Fruit fly (Drosophila melanogaster): ENCODE results near the gene CG10749.

Gene CG10749

DNA sequence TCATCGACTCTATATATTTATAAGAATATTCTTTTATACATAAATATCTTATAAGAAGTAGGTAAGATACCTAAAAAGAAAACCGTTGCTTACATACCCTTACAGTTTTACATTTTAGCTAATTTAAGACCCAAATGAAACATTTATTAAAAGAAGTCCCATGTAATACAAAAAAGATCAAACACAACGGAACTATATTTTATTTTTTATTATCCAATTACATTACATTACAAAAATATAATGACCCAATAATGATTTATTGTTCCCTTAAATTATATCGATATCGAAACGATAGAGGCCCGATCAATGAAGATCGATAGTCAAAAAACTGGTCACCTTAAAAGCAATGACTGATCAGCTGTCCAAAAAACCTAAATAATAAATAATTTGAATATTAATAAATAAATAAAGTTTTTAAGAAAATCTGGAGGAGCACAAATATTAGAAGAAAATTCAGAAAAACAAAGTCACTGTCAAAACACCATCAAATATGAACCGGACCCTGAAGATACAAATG is 35.7 kb downstream of the CG10749 start (continued):
- TF ChIP-seq Abd-B (GFP tag; optimal IDR thresholded peaks at IDR 0.05) = peak; percentile 56
- no peak for TF ChIP-seq Vsx1 (GFP tag; optimal IDR thresholded peaks at IDR 0.05)
- TF ChIP-seq CG4424 (GFP tag; optimal IDR thresholded peaks at IDR 0.05) = no peak
- TF ChIP-seq Lim3 (GFP tag; IDR thresholded peaks at IDR 0.05) = no peak
- TF ChIP-seq Trl (optimal IDR thresholded peaks at IDR 0.05) = no peak
- no peak for TF ChIP-seq Trl (GFP tag; optimal IDR thresholded peaks at IDR 0.05)
- no peak for TF ChIP-seq CG11398 (GFP tag; optimal IDR thresholded peaks at IDR 0.05)
- TF ChIP-seq fd102C (GFP tag; optimal IDR thresholded peaks at IDR 0.05) = no peak
- TF ChIP-seq CG17328 (GFP tag; IDR thresholded peaks at IDR 0.05) = no peak
- TF ChIP-seq Bgb (GFP tag; IDR thresholded peaks at IDR 0.05; ENCODE audit: partially characterized antibody) = peak; percentile 82
- no peak for TF ChIP-seq CG17568 (GFP tag; optimal IDR thresholded peaks at IDR 0.05)
- TF ChIP-seq salm (tag; optimal IDR thresholded peaks at IDR 0.05) = no peak
- TF ChIP-seq maf-S (GFP tag; optimal IDR thresholded peaks at IDR 0.05) = no peak
- no peak for TF ChIP-seq Sry-β (GFP tag; optimal IDR thresholded peaks at IDR 0.05)
- no peak for TF ChIP-seq tll (GFP tag; optimal IDR thresholded peaks at IDR 0.05)
- TF ChIP-seq cad (GFP tag; optimal IDR thresholded peaks at IDR 0.05) = no peak
- TF ChIP-seq Sox100B (GFP tag; optimal IDR thresholded peaks at IDR 0.05) = no peak
- no peak for TF ChIP-seq Poxn (GFP tag; IDR thresholded peaks at IDR 0.05)
- no peak for TF ChIP-seq jigr1 (GFP tag; IDR thresholded peaks at IDR 0.05)
- no peak for TF ChIP-seq dimm (GFP tag; IDR thresholded peaks at IDR 0.05)
- TF ChIP-seq CG6813 (GFP tag; optimal IDR thresholded peaks at IDR 0.05) = no peak
- no peak for TF ChIP-seq tx (GFP tag; optimal IDR thresholded peaks at IDR 0.05)
- no peak for TF ChIP-seq D (optimal IDR thresholded peaks at IDR 0.05)
- no peak for TF ChIP-seq D (GFP tag; optimal IDR thresholded peaks at IDR 0.05)
- TF ChIP-seq Meics (GFP tag; optimal IDR thresholded peaks at IDR 0.05) = no peak
- no peak for TF ChIP-seq ewg (GFP tag; optimal IDR thresholded peaks at IDR 0.05)
- TF ChIP-seq abd-A (tag; optimal IDR thresholded peaks at IDR 0.05) = no peak
- TF ChIP-seq CG3847 (GFP tag; IDR thresholded peaks at IDR 0.05) = no peak
- no peak for TF ChIP-seq Atf-2 (GFP tag; optimal IDR thresholded peaks at IDR 0.05)
- no peak for TF ChIP-seq Stat92E (GFP tag; optimal IDR thresholded peaks at IDR 0.05)
- TF ChIP-seq E2f2 (GFP tag; IDR thresholded peaks at IDR 0.05) = peak; percentile 22; the same call in 1 of the 2 replicates
- TF ChIP-seq Xrp1 (GFP tag; IDR thresholded peaks at IDR 0.05) = no peak
- 0 out of 2 replicates have a peak, but pooled peaks have one; percentile 17 for TF ChIP-seq CG31441 (GFP tag; IDR thresholded peaks at IDR 0.05)
- no peak for TF ChIP-seq CG6272 (GFP tag; IDR thresholded peaks at IDR 0.05)
- no peak for TF ChIP-seq CG14965 (GFP tag; optimal IDR thresholded peaks at IDR 0.05; ENCODE audit: borderline replicate concordance)
- no peak for TF ChIP-seq Oli (tag; optimal IDR thresholded peaks at IDR 0.05)
- TF ChIP-seq ash1 (GFP tag; optimal IDR thresholded peaks at IDR 0.05) = no peak
- no peak for TF ChIP-seq Mes4 (GFP tag; optimal IDR thresholded peaks at IDR 0.05)
- TF ChIP-seq CG6689 (GFP tag; IDR thresholded peaks at IDR 0.05) = no peak
- no peak for TF ChIP-seq ac (GFP tag; optimal IDR thresholded peaks at IDR 0.05)
- TF ChIP-seq sug (tag; optimal IDR thresholded peaks at IDR 0.05) = peak; percentile 5
- TF ChIP-seq CG10959 (GFP tag; IDR thresholded peaks at IDR 0.05) = no peak
- TF ChIP-seq CG13894 (tag; optimal IDR thresholded peaks at IDR 0.05) = no peak
- no peak for TF ChIP-seq odd (GFP tag; optimal IDR thresholded peaks at IDR 0.05)
- no peak for TF ChIP-seq CG18476 (GFP tag; optimal IDR thresholded peaks at IDR 0.05)
- TF ChIP-seq CG10209 (GFP tag; optimal IDR thresholded peaks at IDR 0.05) = no peak
- no peak for TF ChIP-seq gro (GFP tag; optimal IDR thresholded peaks at IDR 0.05)
- no peak for TF ChIP-seq CG17802 (tag; optimal IDR thresholded peaks at IDR 0.05)
- peak; percentile 27; the same call in 1 of the 2 replicates for TF ChIP-seq tna (GFP tag; IDR thresholded peaks at IDR 0.05; ENCODE audit: partially characterized antibody)
- no peak for TF ChIP-seq CG1024 (GFP tag; IDR thresholded peaks at IDR 0.05)
- no peak for TF ChIP-seq BtbVII (GFP tag; optimal IDR thresholded peaks at IDR 0.05)
